Fruit fly (Drosophila melanogaster) whole organism, prepupa: Measurements from ENCODE around the gene Polr3D.
A peak's percentile ranks its signal among the peaks of the same experiment; 100 is the strongest.

Source experiments
- CG10631 ChIP-seq: fragments of 200-800 bp; sonication (Bioruptor generic); optimal IDR thresholded peaks from 2 replicates; lab custom pipeline; 2016; ENCODE audit warnings: missing biosample characterization, missing genetic modification characterization
- CG10669 ChIP-seq: fragments of 200-800 bp; sonication (Bioruptor generic); optimal IDR thresholded peaks from 3 replicates; lab custom pipeline; 2018; ENCODE audit warnings: missing biosample characterization, mild to moderate bottlenecking, missing genetic modification characterization, moderate library complexity
- CG11902 ChIP-seq: fragments of 200-800 bp; sonication (Bioruptor generic); optimal IDR thresholded peaks from 3 replicates; lab custom pipeline; 2016; ENCODE audit warnings: missing biosample characterization, missing genetic modification characterization
- CG15336 ChIP-seq: fragments of 200-800 bp; sonication (Bioruptor generic); IDR thresholded peaks from 2 replicates; pipeline ENCODE4 v1.3.6; 2022; ENCODE audit warnings: missing biosample characterization, missing genetic modification characterization
- CG1621 ChIP-seq: fragments of 200-800 bp; sonication (Bioruptor generic); optimal IDR thresholded peaks from 3 replicates; lab custom pipeline; 2018; ENCODE audit warnings: missing biosample characterization, mild to moderate bottlenecking, missing genetic modification characterization
- CG16779 ChIP-seq: fragments of 200-800 bp; sonication (Bioruptor generic); optimal IDR thresholded peaks from 3 replicates; lab custom pipeline; 2017; ENCODE audit warnings: missing biosample characterization, mild to moderate bottlenecking, missing genetic modification characterization
- CG34406 ChIP-seq: fragments of 200-800 bp; sonication (Bioruptor generic); optimal IDR thresholded peaks from 3 replicates; lab custom pipeline; 2016; ENCODE audit warnings: missing biosample characterization, missing genetic modification characterization
- CG4318 ChIP-seq: fragments of 200-800 bp; sonication (Bioruptor generic); optimal IDR thresholded peaks from 3 replicates; lab custom pipeline; 2017; ENCODE audit warnings: missing biosample characterization, mild to moderate bottlenecking, missing genetic modification characterization
- CG6163 ChIP-seq: fragments of 200-800 bp; sonication (Bioruptor generic); IDR thresholded peaks from 3 replicates; pipeline ENCODE4 v1.3.6; 2022; ENCODE audit warnings: missing biosample characterization, missing genetic modification characterization
- CG6276 ChIP-seq: fragments of 200-800 bp; sonication (Bioruptor generic); optimal IDR thresholded peaks from 2 replicates; lab custom pipeline; 2017; ENCODE audit warnings: missing biosample characterization, mild to moderate bottlenecking, missing genetic modification characterization
- CG6792 ChIP-seq: fragments of 200-800 bp; sonication (Bioruptor generic); optimal IDR thresholded peaks from 3 replicates; lab custom pipeline; 2016; ENCODE audit warnings: missing biosample characterization, missing genetic modification characterization
- CG6808 ChIP-seq: fragments of 200-800 bp; sonication (Bioruptor generic); optimal IDR thresholded peaks from 3 replicates; lab custom pipeline; 2017; ENCODE audit warnings: missing biosample characterization, missing genetic modification characterization, mild to moderate bottlenecking, moderate library complexity, missing genetic modification reagents
- CG6854 ChIP-seq: fragments of 200-800 bp; sonication (Bioruptor generic); optimal IDR thresholded peaks from 2 replicates; lab custom pipeline; 2017; ENCODE audit warnings: missing biosample characterization, mild to moderate bottlenecking, missing genetic modification characterization
- CG7368 ChIP-seq: fragments of 200-800 bp; sonication (Bioruptor generic); optimal IDR thresholded peaks from 3 replicates; lab custom pipeline; 2016; ENCODE audit warnings: missing biosample characterization, missing genetic modification characterization
- CG8119 ChIP-seq: fragments of 200-800 bp; sonication (Bioruptor generic); IDR thresholded peaks from 3 replicates; pipeline ENCODE4 v1.3.6; 2022; ENCODE audit warnings: missing biosample characterization, missing genetic modification characterization
- CG8319 ChIP-seq: fragments of 200-800 bp; sonication (Bioruptor generic); optimal IDR thresholded peaks from 3 replicates; lab custom pipeline; 2016; ENCODE audit warnings: missing biosample characterization, missing genetic modification characterization
- CG9139 ChIP-seq: fragments of 200-800 bp; sonication (Bioruptor generic); optimal IDR thresholded peaks from 3 replicates; lab custom pipeline; 2017; ENCODE audit warnings: missing biosample characterization, mild to moderate bottlenecking, missing genetic modification characterization
- Eip75B ChIP-seq: fragments of 200-800 bp; sonication (Bioruptor generic); optimal IDR thresholded peaks from 3 replicates; lab custom pipeline; 2016; ENCODE audit warnings: missing biosample characterization, missing genetic modification characterization
- Eip78C ChIP-seq: fragments of 200-800 bp; sonication (Bioruptor generic); peaks from one replicate; lab custom pipeline; 2016; ENCODE audit warnings: missing biosample characterization, missing genetic modification characterization
- Eip93F ChIP-seq: fragments of 200-800 bp; sonication (Bioruptor generic); optimal IDR thresholded peaks from 2 replicates; lab custom pipeline; 2016; ENCODE audit warnings: missing biosample characterization, mild to moderate bottlenecking, missing genetic modification characterization
- Ets21C ChIP-seq: fragments of 200-800 bp; sonication (Bioruptor generic); optimal IDR thresholded peaks from 3 replicates; lab custom pipeline; 2016; ENCODE audit warnings: missing biosample characterization, missing genetic modification characterization
- Ets96B ChIP-seq: fragments of 200-800 bp; optimal IDR thresholded peaks from 2 replicates; lab custom pipeline; 2019; ENCODE audit warnings: missing biosample characterization, mild to moderate bottlenecking, missing genetic modification characterization, moderate library complexity
- Hr4 ChIP-seq: fragments of 200-800 bp; sonication (Bioruptor generic); optimal IDR thresholded peaks from 3 replicates; lab custom pipeline; 2016; ENCODE audit warnings: missing biosample characterization, missing genetic modification characterization
- Lpt ChIP-seq: fragments of 200-800 bp; sonication (Bioruptor generic); optimal IDR thresholded peaks from 3 replicates; lab custom pipeline; 2016; ENCODE audit warnings: missing biosample characterization, missing genetic modification characterization
- Met ChIP-seq: fragments of 200-800 bp; sonication (Bioruptor generic); optimal IDR thresholded peaks from 3 replicates; lab custom pipeline; 2016; ENCODE audit warnings: missing biosample characterization, missing genetic modification characterization
- Smox ChIP-seq: fragments of 200-800 bp; sonication (Bioruptor generic); optimal IDR thresholded peaks from 3 replicates; lab custom pipeline; 2016; ENCODE audit warnings: missing biosample characterization, missing genetic modification characterization
- Sox102F ChIP-seq: fragments of 200-800 bp; sonication (Bioruptor generic); optimal IDR thresholded peaks from 2 replicates; lab custom pipeline; 2016; ENCODE audit warnings: missing biosample characterization, mild to moderate bottlenecking, missing genetic modification characterization
- Sox14 ChIP-seq: fragments of 200-800 bp; sonication (Bioruptor generic); optimal IDR thresholded peaks from 3 replicates; lab custom pipeline; 2016; ENCODE audit warnings: missing biosample characterization, missing genetic modification characterization
- Sox15 ChIP-seq: fragments of 200-800 bp; sonication (Bioruptor generic); optimal IDR thresholded peaks from 3 replicates; lab custom pipeline; 2016; ENCODE audit warnings: missing biosample characterization, missing genetic modification characterization
- achi ChIP-seq: fragments of 200-800 bp; sonication (Bioruptor generic); optimal IDR thresholded peaks from 3 replicates; lab custom pipeline; 2016; ENCODE audit warnings: missing biosample characterization, missing genetic modification characterization
- acj6 ChIP-seq: fragments of 200-800 bp; sonication (Bioruptor generic); optimal IDR thresholded peaks from 3 replicates; lab custom pipeline; 2016; ENCODE audit warnings: missing biosample characterization, missing genetic modification characterization
- eg ChIP-seq: fragments of 200-800 bp; sonication (Bioruptor generic); IDR thresholded peaks from 3 replicates; pipeline ENCODE4 v1.3.6; 2022; ENCODE audit warnings: missing biosample characterization, missing genetic modification characterization
- esn ChIP-seq: fragments of 200-800 bp; sonication (Bioruptor generic); optimal IDR thresholded peaks from 2 replicates; lab custom pipeline; 2016; ENCODE audit warnings: missing biosample characterization, mild to moderate bottlenecking, missing genetic modification characterization, moderate library complexity
- fd59A ChIP-seq: fragments of 200-800 bp; sonication (Bioruptor generic); optimal IDR thresholded peaks from 2 replicates; lab custom pipeline; 2017; ENCODE audit warnings: missing biosample characterization, mild to moderate bottlenecking, missing genetic modification characterization, missing genetic modification reagents
- fd85E ChIP-seq: fragments of 200-800 bp; sonication (Bioruptor generic); optimal IDR thresholded peaks from 3 replicates; lab custom pipeline; 2016; ENCODE audit warnings: missing biosample characterization, missing genetic modification characterization
- fkh ChIP-seq: fragments of 200-800 bp; sonication (Bioruptor generic); optimal IDR thresholded peaks from 3 replicates; lab custom pipeline; 2017; ENCODE audit warnings: missing biosample characterization, mild to moderate bottlenecking, missing genetic modification characterization, moderate library complexity
- lz ChIP-seq: fragments of 200-800 bp; sonication (Bioruptor generic); optimal IDR thresholded peaks from 3 replicates; lab custom pipeline; 2016; ENCODE audit warnings: missing biosample characterization, missing genetic modification characterization
- net ChIP-seq: fragments of 200-800 bp; sonication (Bioruptor generic); optimal IDR thresholded peaks from 3 replicates; lab custom pipeline; 2016; ENCODE audit warnings: missing biosample characterization, missing genetic modification characterization
- salr ChIP-seq, 2 experiments: fragments of 200-800 bp; sonication (Bioruptor generic); optimal IDR thresholded peaks; 3 replicates each; lab custom pipeline; 2016 to 2018; ENCODE audit warnings: missing biosample characterization in 2 of 2, missing genetic modification characterization in 2 of 2, mild to moderate bottlenecking in 1 of 2
- spab ChIP-seq: fragments of 200-800 bp; sonication (Bioruptor generic); optimal IDR thresholded peaks from 2 replicates; lab custom pipeline; 2017; ENCODE audit warnings: missing biosample characterization, mild to moderate bottlenecking, missing genetic modification characterization, missing genetic modification reagents
- topi ChIP-seq: fragments of 200-800 bp; sonication (Bioruptor generic); optimal IDR thresholded peaks from 3 replicates; lab custom pipeline; 2016; ENCODE audit warnings: missing biosample characterization, missing genetic modification characterization
- vri ChIP-seq: fragments of 200-800 bp; sonication (Bioruptor generic); optimal IDR thresholded peaks from 3 replicates; lab custom pipeline; 2016; ENCODE audit warnings: missing biosample characterization, mild to moderate bottlenecking, missing genetic modification characterization

The Polr3D gene

dm6 chr3L:18114038-18114926 is 4.9 kb upstream of the Polr3D start (continued):
- TF ChIP-seq CG6276 (GFP tag; lab: Kevin White, UChicago) (no peak), Met (peak; percentile 64), eg (GFP tag; lab: Robert Waterston, UW) (peak; percentile 46), CG6808 (GFP tag; lab: Kevin White, UChicago) (peak; percentile 43), CG15336 (GFP tag; lab: Robert Waterston, UW) (peak; percentile 58), CG10669 (GFP tag; lab: Kevin White, UChicago) (peak; percentile 63), net (GFP tag; lab: Kevin White, UChicago) (no peak), Lpt (GFP tag; lab: Kevin White, UChicago) (peak; percentile 14), Ets96B (tag; lab: Kevin White, UChicago) (peak; percentile 51), CG1621 (tag; lab: Kevin White, UChicago) (no peak)
- TF ChIP-seq, all 60 proteins: peak for 38

- peak; percentile 40 for TF ChIP-seq fkh (GFP tag; lab: Kevin White, UChicago)
- no peak for TF ChIP-seq CG4318 (GFP tag; lab: Kevin White, UChicago)
- TF ChIP-seq, all 60 proteins: peak for 1
Observed at dm6 chr3L:18112669-18113068, 3.3 kb upstream of the Polr3D start, which contains the start of the genes CG32195 and CG7341. TSS of gene CG32195 (plus strand) at chr3L:18112959. TSS of gene CG7341 (plus strand) at chr3L:18112959.

- TF ChIP-seq Sox14 (GFP tag; lab: Kevin White, UChicago) (peak; percentile 34), vri (GFP tag; lab: Kevin White, UChicago) (peak; percentile 4), CG9139 (GFP tag; lab: Kevin White, UChicago) (no peak), CG10669 (GFP tag; lab: Kevin White, UChicago) (peak; percentile 65), Met (no peak), Smox (GFP tag; lab: Kevin White, UChicago) (peak; percentile 59), CG11902 (GFP tag; lab: Kevin White, UChicago) (peak; percentile 46), CG8119 (GFP tag; lab: Robert Waterston, UW) (peak; percentile 37; the same call in 1 of the 3 replicates), net (GFP tag; lab: Kevin White, UChicago) (peak; percentile 1), salr (GFP tag; optimal IDR thresholded peaks at IDR 0.05; lab: Kevin White, UChicago) (peak in 1 of 2 experiments; percentile 17), CG15336 (GFP tag; lab: Robert Waterston, UW) (no peak), Eip78C (GFP tag; lab: Kevin White, UChicago) (peak; percentile 88), lz (peak; percentile 69), CG7368 (GFP tag; lab: Kevin White, UChicago) (peak; percentile 39), Hr4 (GFP tag; lab: Kevin White, UChicago) (peak; percentile 65), CG6792 (GFP tag; lab: Kevin White, UChicago) (peak; percentile 49), esn (GFP tag; lab: Kevin White, UChicago) (peak; percentile 74), Eip93F (peak; percentile 40), Sox102F (no peak), Eip75B (GFP tag; lab: Kevin White, UChicago) (peak; percentile 50), Sox15 (GFP tag; lab: Kevin White, UChicago) (peak; percentile 58), CG4318 (GFP tag; lab: Kevin White, UChicago) (no peak), spab (GFP tag; lab: Kevin White, UChicago) (no peak), Ets21C (GFP tag; lab: Kevin White, UChicago) (peak; percentile 25), CG8319 (GFP tag; lab: Kevin White, UChicago) (peak; percentile 38), fd85E (GFP tag; lab: Kevin White, UChicago) (no peak), CG16779 (tag; lab: Kevin White, UChicago) (no peak), CG6163 (GFP tag; lab: Robert Waterston, UW) (peak; percentile 18; the same call in 2 of the 3 replicates), achi (GFP tag; lab: Kevin White, UChicago) (peak; percentile 67), fd59A (GFP tag; lab: Kevin White, UChicago) (peak; percentile 24), acj6 (GFP tag; lab: Kevin White, UChicago) (peak; percentile 74), topi (GFP tag; lab: Kevin White, UChicago) (peak; percentile 55), CG6276 (GFP tag; lab: Kevin White, UChicago) (no peak), CG10631 (GFP tag; lab: Kevin White, UChicago) (peak; percentile 75), CG34406 (GFP tag; lab: Kevin White, UChicago) (peak; percentile 76), CG6854 (peak; percentile 3)
Observed at dm6 chr3L:18106021-18106944, 3.1 kb downstream of the Polr3D start, which contains the start of the genes CG13698 and mRpS26. TSS of gene CG13698 (minus strand) at chr3L:18106149. TSS of gene mRpS26 (plus strand) at chr3L:18106579.
